Worm (Caenorhabditis elegans) whole organism, late embryonic: Measurements from ENCODE around the gene srbc-39.
A peak's percentile ranks its signal among the peaks of the same experiment; 100 is the strongest.

ENCODE experiments used
- C08G9.2 ChIP-seq: sonication (generic microtip); optimal IDR thresholded peaks from 2 replicates; lab custom pipeline; 2016; ENCODE audit warnings: mild to moderate bottlenecking, missing genetic modification characterization, moderate library complexity, missing compliant biosample characterization
- F13H6.1 ChIP-seq: sonication (generic microtip); optimal IDR thresholded peaks from 2 replicates; lab custom pipeline; 2016; ENCODE audit warnings: missing genetic modification characterization, missing compliant biosample characterization
- ceh-19 ChIP-seq: fragments of 200-800 bp; sonication (Bioruptor generic); optimal IDR thresholded peaks from 2 replicates; lab custom pipeline; 2018; ENCODE audit warnings: mild to moderate bottlenecking, missing genetic modification characterization, missing compliant biosample characterization
- elt-2 ChIP-seq: sonication (generic microtip); optimal IDR thresholded peaks from 2 replicates; lab custom pipeline; 2016; ENCODE audit warnings: missing genetic modification reagents, missing genetic modification characterization, missing compliant biosample characterization
- nhr-11 ChIP-seq: fragments of 150-350 bp; optimal IDR thresholded peaks from 2 replicates; lab custom pipeline; 2014; ENCODE audit warnings: missing biosample characterization, missing genetic modification characterization
- npax-4 ChIP-seq: sonication (generic microtip); optimal IDR thresholded peaks from 2 replicates; lab custom pipeline; 2016; ENCODE audit warnings: missing genetic modification characterization, missing compliant biosample characterization
- pag-3 ChIP-seq: sonication (generic microtip); optimal IDR thresholded peaks from 2 replicates; lab custom pipeline; 2016; ENCODE audit warnings: missing compliant biosample characterization, missing genetic modification characterization, borderline replicate concordance
- pha-4 ChIP-seq: fragments of 150-350 bp; optimal IDR thresholded peaks from 2 replicates; lab custom pipeline; 2018; ENCODE audit warnings: missing biosample characterization, missing genetic modification reagents, missing genetic modification characterization
- rnt-1 ChIP-seq: sonication (generic microtip); optimal IDR thresholded peaks from 2 replicates; lab custom pipeline; 2016; ENCODE audit warnings: missing genetic modification characterization, missing compliant biosample characterization
- tbx-2 ChIP-seq: sonication (generic microtip); optimal IDR thresholded peaks from 2 replicates; lab custom pipeline; 2016; ENCODE audit warnings: missing genetic modification characterization, missing compliant biosample characterization
- ttx-3 ChIP-seq: sonication (generic microtip); optimal IDR thresholded peaks from 2 replicates; lab custom pipeline; 2016; ENCODE audit warnings: missing genetic modification reagents, missing genetic modification characterization, missing compliant biosample characterization
- zip-5 ChIP-seq: sonication (generic microtip); optimal IDR thresholded peaks from 2 replicates; lab custom pipeline; 2016; ENCODE audit warnings: missing genetic modification characterization, missing compliant biosample characterization

DNA sequence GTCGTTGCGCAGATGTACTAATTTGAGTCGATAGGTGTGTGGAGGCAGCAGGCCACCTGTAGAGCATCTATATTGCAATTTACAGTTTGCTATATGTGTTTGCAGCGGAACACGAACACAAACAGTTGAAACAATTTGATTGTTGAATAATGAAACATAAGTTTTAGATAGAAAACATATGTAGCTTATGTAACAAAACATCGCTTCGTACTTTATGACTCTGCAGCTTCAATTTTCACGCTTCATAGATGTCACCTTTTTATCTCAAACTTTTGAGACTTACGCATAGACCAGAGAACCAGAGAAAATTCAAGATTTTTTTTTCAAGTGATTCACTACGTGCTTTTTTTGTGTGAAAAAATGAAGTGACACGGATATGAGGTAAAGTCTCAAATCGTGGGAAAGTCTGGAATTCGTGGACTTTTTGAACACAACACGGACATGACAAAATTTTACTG is 15.0 kb downstream of the srbc-39 start, which contains the start of gene fbxb-72:
- TF ChIP-seq nhr-11 (tag; lab: Kevin White, UChicago), result no peak
- TF ChIP-seq rnt-1 (tag; lab: Kevin White, UChicago), result no peak
- peak; percentile 41 for TF ChIP-seq elt-2
- TF ChIP-seq C08G9.2 (tag; lab: Kevin White, UChicago), result no peak
- TF ChIP-seq pag-3 (tag; lab: Kevin White, UChicago), result no peak
- no peak for TF ChIP-seq pha-4 (tag; lab: Kevin White, UChicago)
- TF ChIP-seq tbx-2 (tag; lab: Kevin White, UChicago), result no peak
- no peak for TF ChIP-seq npax-4 (tag; lab: Kevin White, UChicago)
- no peak for TF ChIP-seq ceh-19 (GFP tag; lab: Kevin White, UChicago)
- no peak for TF ChIP-seq F13H6.1 (tag; lab: Kevin White, UChicago)
- no peak for TF ChIP-seq zip-5 (tag; lab: Kevin White, UChicago)
- TF ChIP-seq ttx-3 (tag; lab: Kevin White, UChicago), result no peak
